Fruit fly (Drosophila melanogaster) whole organism, embryonic: ENCODE data around the gene CG11980.

Experiments
- Atf-2 ChIP-seq: fragments of 200-800 bp; sonication (Bioruptor generic); optimal IDR thresholded peaks from 2 replicates; lab custom pipeline; 2016; ENCODE audit warnings: missing biosample characterization, missing genetic modification characterization
- Awh ChIP-seq: fragments of 200-800 bp; sonication (Bioruptor generic); IDR thresholded peaks from 2 replicates; pipeline ENCODE4, ENCODE4 v1.3.6; 2022; ENCODE audit warnings: missing biosample characterization, missing genetic modification characterization
- BtbVII ChIP-seq: fragments of 200-800 bp; sonication (Bioruptor generic); optimal IDR thresholded peaks from 3 replicates; lab custom pipeline; 2017; ENCODE audit warnings: missing biosample characterization, mild to moderate bottlenecking, missing genetic modification characterization
- CG10267 ChIP-seq: fragments of 200-800 bp; sonication (Bioruptor generic); optimal IDR thresholded peaks from 2 replicates; lab custom pipeline; 2018; ENCODE audit warnings: missing biosample characterization, mild to moderate bottlenecking, missing genetic modification characterization, moderate library complexity
- CG10565 ChIP-seq: fragments of 200-800 bp; sonication (Bioruptor generic); optimal IDR thresholded peaks from 3 replicates; lab custom pipeline; 2016; ENCODE audit warnings: missing biosample characterization, mild to moderate bottlenecking, missing genetic modification characterization
- CG11085 ChIP-seq: fragments of 200-800 bp; sonication (Bioruptor generic); IDR thresholded peaks from 2 replicates; pipeline ENCODE4 v1.3.6; 2022; ENCODE audit warnings: missing biosample characterization, missing genetic modification characterization
- CG12391 ChIP-seq: fragments of 200-800 bp; sonication (Bioruptor generic); optimal IDR thresholded peaks from 3 replicates; lab custom pipeline; 2018; ENCODE audit warnings: missing biosample characterization, mild to moderate bottlenecking, missing genetic modification characterization, moderate library complexity
- CG15011 ChIP-seq: fragments of 200-800 bp; sonication (Bioruptor generic); optimal IDR thresholded peaks from 3 replicates; lab custom pipeline; 2018; ENCODE audit warnings: missing biosample characterization, mild to moderate bottlenecking, missing genetic modification characterization
- CG1603 ChIP-seq: fragments of 200-800 bp; sonication (Bioruptor generic); optimal IDR thresholded peaks from 2 replicates; lab custom pipeline; 2019; ENCODE audit warnings: missing biosample characterization, mild to moderate bottlenecking, missing genetic modification characterization, moderate library complexity
- CG18476 ChIP-seq: fragments of 200-800 bp; sonication (Bioruptor generic); optimal IDR thresholded peaks from 2 replicates; lab custom pipeline; 2016; ENCODE audit warnings: missing biosample characterization, mild to moderate bottlenecking, missing genetic modification characterization
- CG2678 ChIP-seq: fragments of 200-800 bp; sonication (Bioruptor generic); optimal IDR thresholded peaks from 3 replicates; lab custom pipeline; 2019; ENCODE audit warnings: missing biosample characterization, mild to moderate bottlenecking, missing genetic modification characterization, moderate library complexity
- CG32532 ChIP-seq: fragments of 200-800 bp; sonication (Bioruptor generic); IDR thresholded peaks from 2 replicates; pipeline ENCODE4 v1.3.6; 2022; ENCODE audit warnings: missing biosample characterization, missing genetic modification characterization
- CG34376 ChIP-seq: fragments of 200-800 bp; sonication (Bioruptor generic); optimal IDR thresholded peaks from 2 replicates; lab custom pipeline; 2018; ENCODE audit warnings: missing biosample characterization, mild to moderate bottlenecking, missing genetic modification characterization
- CG4282 ChIP-seq: fragments of 200-800 bp; sonication (Bioruptor generic); optimal IDR thresholded peaks from 2 replicates; lab custom pipeline; 2016; ENCODE audit warnings: missing biosample characterization, missing genetic modification characterization
- CG6689 ChIP-seq: fragments of 200-800 bp; sonication (Bioruptor generic); IDR thresholded peaks from 2 replicates; pipeline ENCODE4 v1.3.6; 2022; ENCODE audit warnings: missing biosample characterization, missing genetic modification characterization
- CG6854 ChIP-seq: fragments of 200-800 bp; sonication (Bioruptor generic); optimal IDR thresholded peaks from 3 replicates; lab custom pipeline; 2017; ENCODE audit warnings: missing biosample characterization, mild to moderate bottlenecking, missing genetic modification characterization
- CG7556 ChIP-seq: fragments of 200-800 bp; sonication (Bioruptor generic); optimal IDR thresholded peaks from 2 replicates; lab custom pipeline; 2017; ENCODE audit warnings: missing biosample characterization, mild to moderate bottlenecking, missing genetic modification characterization
- CG9727 ChIP-seq: fragments of 200-800 bp; sonication (Bioruptor generic); optimal IDR thresholded peaks from 3 replicates; lab custom pipeline; 2017; ENCODE audit warnings: missing biosample characterization, mild to moderate bottlenecking, missing genetic modification characterization
- CG9876 ChIP-seq: fragments of 200-800 bp; sonication (Bioruptor generic); optimal IDR thresholded peaks from 2 replicates; lab custom pipeline; 2016; ENCODE audit warnings: missing biosample characterization, missing genetic modification characterization
- Camta ChIP-seq: fragments of 200-800 bp; sonication (Bioruptor generic); optimal IDR thresholded peaks from 2 replicates; lab custom pipeline; 2016; ENCODE audit warnings: missing biosample characterization, missing genetic modification characterization
- D19A ChIP-seq: fragments of 200-800 bp; optimal IDR thresholded peaks from 3 replicates; lab custom pipeline; 2019; ENCODE audit warnings: missing biosample characterization, mild to moderate bottlenecking, missing genetic modification characterization, moderate library complexity
- Dad ChIP-seq: fragments of 200-800 bp; sonication (Bioruptor generic); optimal IDR thresholded peaks from 3 replicates; lab custom pipeline; 2016; ENCODE audit warnings: missing biosample characterization, missing genetic modification characterization
- Dek ChIP-seq: fragments of 200-800 bp; sonication (Bioruptor generic); optimal IDR thresholded peaks from 3 replicates; lab custom pipeline; 2019; ENCODE audit warnings: missing biosample characterization, mild to moderate bottlenecking, missing genetic modification characterization, moderate library complexity
- Hr78 ChIP-seq, 2 experiments: fragments of 200-800 bp in 1 of 2; fragments of >200 bp in 1 of 2; sonication (Bioruptor generic) in 1 of 2; optimal IDR thresholded peaks; 2 replicates each; lab custom pipeline; 2017 to 2019; ENCODE audit warnings: missing biosample characterization in 2 of 2, missing genetic modification characterization in 2 of 2, mild to moderate bottlenecking in 1 of 2, moderate library complexity in 1 of 2
- NC2α ChIP-seq: fragments of 200-800 bp; sonication (Bioruptor generic); optimal IDR thresholded peaks from 2 replicates; lab custom pipeline; 2016; ENCODE audit warnings: missing biosample characterization, missing genetic modification characterization
- Sin3A ChIP-seq: fragments of >200 bp; optimal IDR thresholded peaks from 2 replicates; lab custom pipeline; 2018
- Usf ChIP-seq: fragments of 200-800 bp; sonication (Bioruptor generic); optimal IDR thresholded peaks from 2 replicates; lab custom pipeline; 2017; ENCODE audit warnings: missing genotype, missing biosample characterization, missing genetic modification characterization
- Vsx1 ChIP-seq: fragments of 200-800 bp; sonication (Bioruptor generic); optimal IDR thresholded peaks from 2 replicates; lab custom pipeline; 2017; ENCODE audit warnings: missing biosample characterization, mild to moderate bottlenecking, missing genetic modification characterization, missing genetic modification reagents
- ato ChIP-seq: fragments of 200-800 bp; sonication (Bioruptor generic); IDR thresholded peaks from 2 replicates; pipeline ENCODE4 v1.3.6; 2022; ENCODE audit warnings: missing biosample characterization, missing genetic modification characterization; ENCODE audit not compliant: partially characterized antibody
- cas ChIP-seq: fragments of 200-800 bp; sonication (Bioruptor generic); IDR thresholded peaks from 2 replicates; pipeline ENCODE4 v1.3.6; 2022; ENCODE audit warnings: missing biosample characterization, missing genetic modification characterization
- fd102C ChIP-seq: fragments of 200-800 bp; sonication (Bioruptor generic); optimal IDR thresholded peaks from 2 replicates; lab custom pipeline; 2018; ENCODE audit warnings: missing biosample characterization, mild to moderate bottlenecking, missing genetic modification characterization, moderate library complexity
- gfzf ChIP-seq: fragments of 200-800 bp; sonication (Bioruptor generic); optimal IDR thresholded peaks from 2 replicates; lab custom pipeline; 2016; ENCODE audit warnings: missing biosample characterization, mild to moderate bottlenecking, missing genetic modification characterization, moderate library complexity
- grn ChIP-seq: fragments of 200-800 bp; sonication (Bioruptor generic); optimal IDR thresholded peaks from 3 replicates; lab custom pipeline; 2017; ENCODE audit warnings: missing biosample characterization, missing genetic modification characterization
- gro ChIP-seq: fragments of 200-800 bp; sonication (Bioruptor generic); optimal IDR thresholded peaks from 2 replicates; lab custom pipeline; 2016; ENCODE audit warnings: missing biosample characterization, missing genetic modification characterization
- hbn ChIP-seq: fragments of 200-800 bp; sonication (Bioruptor generic); IDR thresholded peaks from 2 replicates; pipeline ENCODE4 v1.3.6; 2022; ENCODE audit warnings: missing biosample characterization, missing genetic modification characterization; ENCODE audit not compliant: partially characterized antibody
- jigr1 ChIP-seq: fragments of 200-800 bp; sonication (Bioruptor generic); IDR thresholded peaks from 3 replicates; pipeline ENCODE4 v1.3.6; 2022; ENCODE audit warnings: missing biosample characterization, missing genetic modification characterization
- klu ChIP-seq: fragments of 200-800 bp; sonication (Bioruptor generic); IDR thresholded peaks from 2 replicates; pipeline ENCODE4 v1.3.6; 2022; ENCODE audit warnings: missing biosample characterization, missing genetic modification characterization
- lov ChIP-seq, 2 experiments: fragments of 200-800 bp in 1 of 2; fragments of >200 bp in 1 of 2; sonication (Bioruptor generic) in 1 of 2; IDR thresholded peaks in 1 of 2; optimal IDR thresholded peaks in 1 of 2; 2 replicates in 1 of 2; 3 replicates in 1 of 2; pipeline versions ENCODE4 v1.3.6 to Lab custom; 2017 to 2022; ENCODE audit warnings: missing biosample characterization in 1 of 2, missing genetic modification characterization in 1 of 2
- psq ChIP-seq: fragments of 200-800 bp; sonication (Bioruptor generic); optimal IDR thresholded peaks from 2 replicates; lab custom pipeline; 2017; ENCODE audit warnings: missing biosample characterization, missing genetic modification characterization
- salm ChIP-seq: fragments of 200-800 bp; sonication (Bioruptor generic); optimal IDR thresholded peaks from 2 replicates; lab custom pipeline; 2018; ENCODE audit warnings: missing biosample characterization, mild to moderate bottlenecking, missing genetic modification characterization
- schlank ChIP-seq: fragments of 200-800 bp; sonication (Bioruptor generic); optimal IDR thresholded peaks from 2 replicates; lab custom pipeline; 2018; ENCODE audit warnings: missing biosample characterization, mild to moderate bottlenecking, missing genetic modification characterization
- sd ChIP-seq: fragments of 200-800 bp; sonication (Bioruptor generic); optimal IDR thresholded peaks from 3 replicates; lab custom pipeline; 2018; ENCODE audit warnings: missing biosample characterization, mild to moderate bottlenecking, missing genetic modification characterization, moderate library complexity
- shn ChIP-seq: fragments of 200-800 bp; sonication (Bioruptor generic); optimal IDR thresholded peaks from 3 replicates; lab custom pipeline; 2016; ENCODE audit warnings: missing biosample characterization, missing genetic modification characterization
- sima ChIP-seq: fragments of 200-800 bp; sonication (Bioruptor generic); optimal IDR thresholded peaks from 2 replicates; lab custom pipeline; 2016; ENCODE audit warnings: missing biosample characterization, missing genetic modification characterization
- sisA ChIP-seq: fragments of 200-800 bp; sonication (Bioruptor generic); IDR thresholded peaks from 2 replicates; pipeline ENCODE4 v1.3.6; 2022; ENCODE audit warnings: missing biosample characterization, missing genetic modification characterization
- slou ChIP-seq: fragments of 200-800 bp; sonication (Bioruptor generic); optimal IDR thresholded peaks from 3 replicates; lab custom pipeline; 2016; ENCODE audit warnings: missing biosample characterization, missing genetic modification characterization
- sob ChIP-seq: fragments of 200-800 bp; sonication (Bioruptor generic); IDR thresholded peaks from 2 replicates; pipeline ENCODE4 v1.3.6; 2022; ENCODE audit warnings: missing biosample characterization, missing genetic modification characterization
- tup ChIP-seq: fragments of 200-800 bp; sonication (Bioruptor generic); optimal IDR thresholded peaks from 2 replicates; lab custom pipeline; 2016; ENCODE audit warnings: missing biosample characterization, mild to moderate bottlenecking, missing genetic modification characterization, moderate library complexity
- zen2 ChIP-seq: fragments of 200-800 bp; sonication (Bioruptor generic); IDR thresholded peaks from 3 replicates; pipeline ENCODE4 v1.3.6; 2022; ENCODE audit warnings: missing biosample characterization, missing genetic modification characterization; ENCODE audit not compliant: partially characterized antibody

CG11980 gene

dm6 chr3R:8992928-8993579 lies 10.8 kb upstream of the CG11980 start, which contains the start of gene CG11975 (continued):
- TF ChIP-seq Awh (GFP tag; lab: Robert Waterston, UW) (0 out of 2 replicates have a peak, but pooled peaks have one; percentile 44), slou (GFP tag; lab: Kevin White, UChicago) (peak; percentile 70), CG4282 (GFP tag; lab: Kevin White, UChicago) (peak; percentile 43), jigr1 (GFP tag; lab: Robert Waterston, UW) (no peak), sisA (GFP tag; lab: Robert Waterston, UW) (peak; percentile 63), Camta (GFP tag; lab: Kevin White, UChicago) (peak; percentile 83), Usf (GFP tag; lab: Kevin White, UChicago) (no peak), schlank (tag; lab: Kevin White, UChicago) (peak; percentile 37), gfzf (GFP tag; lab: Kevin White, UChicago) (peak; percentile 35), CG11085 (peak; percentile 47; the same call in 1 of the 2 replicates), CG12391 (tag; lab: Kevin White, UChicago) (peak; percentile 78), psq (GFP tag; lab: Kevin White, UChicago) (peak; percentile 35), CG1603 (tag; lab: Kevin White, UChicago) (no peak), sd (no peak), grn (GFP tag; lab: Kevin White, UChicago) (no peak), Sin3A (peak; percentile 93), CG15011 (GFP tag; lab: Kevin White, UChicago) (no peak), CG32532 (peak; percentile 73), CG18476 (peak; percentile 65), NC2α (GFP tag; lab: Kevin White, UChicago) (peak; percentile 22), salm (tag; lab: Kevin White, UChicago) (no peak), CG6854 (GFP tag; lab: Kevin White, UChicago) (no peak), sob (GFP tag; lab: Robert Waterston, UW) (peak; percentile 86), CG6689 (GFP tag; lab: Robert Waterston, UW) (0 out of 2 replicates have a peak, but pooled peaks have one; percentile 47), CG34376 (GFP tag; lab: Kevin White, UChicago) (peak; percentile 79), tup (GFP tag; lab: Kevin White, UChicago) (peak; percentile 33), zen2 (GFP tag; lab: Robert Waterston, UW) (0 out of 3 replicates have a peak, but pooled peaks have one; percentile 26), Hr78 (GFP tag; optimal IDR thresholded peaks at IDR 0.05; lab: Kevin White, UChicago) (no peak), D19A (tag; lab: Kevin White, UChicago) (no peak), Atf-2 (GFP tag; lab: Kevin White, UChicago) (peak; percentile 70), CG9876 (GFP tag; lab: Kevin White, UChicago) (peak; percentile 75), Dad (GFP tag; lab: Kevin White, UChicago) (peak; percentile 70), fd102C (GFP tag; lab: Kevin White, UChicago) (no peak), klu (GFP tag; lab: Robert Waterston, UW) (peak; percentile 96), Vsx1 (GFP tag; lab: Kevin White, UChicago) (no peak), lov (optimal IDR thresholded peaks at IDR 0.05; lab: Kevin White, UChicago) (no peak), lov (GFP tag; IDR thresholded peaks at IDR 0.05; lab: Robert Waterston, UW) (no peak), Dek (peak; percentile 57), CG10267 (tag; lab: Kevin White, UChicago) (peak; percentile 99), ato (no peak), hbn (GFP tag; lab: Robert Waterston, UW) (peak; percentile 52; the same call in 1 of the 2 replicates), cas (no peak), sima (GFP tag; lab: Kevin White, UChicago) (peak; percentile 66), CG10565 (no peak), CG7556 (peak; percentile 62), CG2678 (no peak), gro (GFP tag; lab: Kevin White, UChicago) (peak; percentile 86), shn (GFP tag; lab: Kevin White, UChicago) (peak; percentile 88), BtbVII (GFP tag; lab: Kevin White, UChicago) (peak; percentile 28), CG9727 (GFP tag; lab: Kevin White, UChicago) (peak; percentile 60)
